Worm (Caenorhabditis elegans): ENCODE results near the gene W06G6.10.

The W06G6.10 gene

ce11 chrV:16620874-16621273 is 26.1 kb downstream of the W06G6.10 start, which contains the start of gene Y70C5A.3:
Gene Y70C5A.3, minus strand, starts transcription at chrV:16620923.
- no peak for TF ChIP-seq unc-62 (GFP tag; optimal IDR thresholded peaks at IDR 0.05)

- no peak for TF ChIP-seq unc-62 (GFP tag; optimal IDR thresholded peaks at IDR 0.05)
Measured at ce11 chrV:16617462-16617861, 29.5 kb downstream of the W06G6.10 start, which contains the start of gene Y70C5A.4. Gene Y70C5A.4, plus strand, starts transcription at chrV:16617762.

ce11 chrV:16610791-16611385 is 36.1 kb downstream of the W06G6.10 start, which contains the start of gene srw-54:
Gene srw-54, plus strand, starts transcription at chrV:16611335.
- TF ChIP-seq unc-62 (GFP tag; optimal IDR thresholded peaks at IDR 0.05), result no peak

ce11 chrV:16610094-16610493 is 36.9 kb downstream of the W06G6.10 start:
- no peak for TF ChIP-seq unc-62 (GFP tag; optimal IDR thresholded peaks at IDR 0.05)

- TF ChIP-seq unc-62 (GFP tag; optimal IDR thresholded peaks at IDR 0.05), result no peak
Measured at ce11 chrV:16608478-16608877, 38.5 kb downstream of the W06G6.10 start.

- no peak for TF ChIP-seq unc-62 (GFP tag; optimal IDR thresholded peaks at IDR 0.05)
Measured at ce11 chrV:16606313-16606712, 40.7 kb downstream of the W06G6.10 start, which contains the start of gene Y32B12C.1. Gene Y32B12C.1, plus strand, starts transcription at chrV:16606613.

- TF ChIP-seq unc-62 (GFP tag; optimal IDR thresholded peaks at IDR 0.05), result no peak
Measured at ce11 chrV:16605463-16605862, 41.5 kb downstream of the W06G6.10 start.

- TF ChIP-seq unc-62 (GFP tag; optimal IDR thresholded peaks at IDR 0.05), result no peak
Measured at ce11 chrV:16604301-16604700, 42.7 kb downstream of the W06G6.10 start.

ce11 chrV:16603102-16603501 is 43.9 kb downstream of the W06G6.10 start, which contains the start of gene T03E6.8:
Gene T03E6.8, minus strand, starts transcription at chrV:16603202.
- TF ChIP-seq unc-62 (GFP tag; optimal IDR thresholded peaks at IDR 0.05), result no peak

ce11 chrV:16600623-16601022 is 46.4 kb downstream of the W06G6.10 start, which contains the start of gene T03E6.9:
Gene T03E6.9, minus strand, starts transcription at chrV:16600723.
- no peak for TF ChIP-seq unc-62 (GFP tag; optimal IDR thresholded peaks at IDR 0.05)

ce11 chrV:16599835-16600234 is 47.2 kb downstream of the W06G6.10 start:
- no peak for TF ChIP-seq unc-62 (GFP tag; optimal IDR thresholded peaks at IDR 0.05)

- TF ChIP-seq unc-62 (GFP tag; optimal IDR thresholded peaks at IDR 0.05), result no peak
Measured at ce11 chrV:16598437-16598836, 48.6 kb downstream of the W06G6.10 start.
